Worm (Caenorhabditis elegans) whole organism, early embryonic: ENCODE data around the gene rps-5.

Experiments used
- B0310.2 ChIP-seq: sonication (generic microtip); optimal IDR thresholded peaks from 2 replicates; lab custom pipeline; 2016; ENCODE audit warnings: mild to moderate bottlenecking, missing genetic modification characterization, missing compliant biosample characterization
- F13C5.2 ChIP-seq: sonication (generic microtip); optimal IDR thresholded peaks from 2 replicates; lab custom pipeline; 2017; ENCODE audit warnings: mild to moderate bottlenecking, missing genetic modification characterization, inconsistent platforms, missing compliant biosample characterization
- aly-1 ChIP-seq: sonication (generic microtip); optimal IDR thresholded peaks from 2 replicates; lab custom pipeline; 2016; ENCODE audit warnings: missing genetic modification characterization, missing compliant biosample characterization
- ama-1 ChIP-seq: fragments of 150-350 bp; optimal IDR thresholded peaks from 2 replicates; lab custom pipeline; 2014
- ceh-13 ChIP-seq: fragments of 200-800 bp; sonication (Bioruptor generic); optimal IDR thresholded peaks from 2 replicates; lab custom pipeline; 2018; ENCODE audit warnings: mild to moderate bottlenecking, missing genetic modification characterization, missing compliant biosample characterization
- ceh-36 ChIP-seq: sonication (generic microtip); optimal IDR thresholded peaks from 2 replicates; lab custom pipeline; 2016; ENCODE audit warnings: missing genetic modification characterization, inconsistent platforms, missing compliant biosample characterization
- ets-7 ChIP-seq: sonication (generic microtip); optimal IDR thresholded peaks from 2 replicates; lab custom pipeline; 2016; ENCODE audit warnings: missing genotype, missing genetic modification characterization, missing compliant biosample characterization
- flt-1 ChIP-seq: fragments of 200-800 bp; sonication (Bioruptor generic); IDR thresholded peaks from 2 replicates; pipeline ENCODE4 v1.3.6; 2022; ENCODE audit warnings: missing genetic modification characterization, missing compliant biosample characterization
- hmbx-1 ChIP-seq: sonication (generic microtip); optimal IDR thresholded peaks from 2 replicates; lab custom pipeline; 2016; ENCODE audit warnings: mild to moderate bottlenecking, missing genetic modification characterization, missing compliant biosample characterization
- hmg-4 ChIP-seq: fragments of 200-800 bp; sonication (Bioruptor generic); optimal IDR thresholded peaks from 2 replicates; lab custom pipeline; 2018; ENCODE audit warnings: mild to moderate bottlenecking, missing genetic modification characterization, missing compliant biosample characterization
- hnd-1 ChIP-seq: sonication (generic microtip); optimal IDR thresholded peaks from 2 replicates; lab custom pipeline; 2016; ENCODE audit warnings: missing genetic modification characterization, missing compliant biosample characterization
- pes-1 ChIP-seq: fragments of 200-800 bp; sonication (Bioruptor generic); IDR thresholded peaks from 2 replicates; pipeline ENCODE4 v1.3.6; 2022; ENCODE audit warnings: missing genetic modification reagents, missing genetic modification characterization, missing compliant biosample characterization
- scrt-1 ChIP-seq: fragments of 200-800 bp; sonication (Bioruptor generic); IDR thresholded peaks from 2 replicates; pipeline ENCODE4 v1.3.6; 2022; ENCODE audit warnings: missing genetic modification characterization, missing compliant biosample characterization
- sea-1 ChIP-seq: fragments of 200-800 bp; sonication (Bioruptor generic); conservative IDR thresholded peaks from 2 replicates; pipeline ENCODE4 v1.3.6; 2022; ENCODE audit warnings: missing genetic modification characterization, missing compliant biosample characterization
- tbx-11 ChIP-seq: fragments of 200-800 bp; sonication (Bioruptor generic); IDR thresholded peaks from 2 replicates; pipeline ENCODE4 v1.3.6; 2022; ENCODE audit warnings: missing genetic modification characterization, missing compliant biosample characterization
- tbx-37 ChIP-seq: fragments of 200-800 bp; sonication (Bioruptor generic); conservative IDR thresholded peaks from 2 replicates; pipeline ENCODE4 v1.3.6; 2022; ENCODE audit warnings: missing genetic modification reagents, missing genetic modification characterization, missing compliant biosample characterization
- tra-4 ChIP-seq: sonication (generic microtip); optimal IDR thresholded peaks from 2 replicates; lab custom pipeline; 2017; ENCODE audit warnings: missing genetic modification characterization, missing compliant biosample characterization

Gene rps-5

ce11 chrIV:11094974-11095373 is 15.9 kb downstream of the rps-5 start, which contains the start of gene M7.8:
Gene M7.8, minus strand, starts transcription at chrIV:11095085.
- TF ChIP-seq B0310.2 (no peak), ama-1 (lab: Kevin White, UChicago) (no peak), ets-7 (tag; lab: Kevin White, UChicago) (no peak), ceh-13 (GFP tag; lab: Kevin White, UChicago) (no peak), tbx-11 (GFP tag; lab: Robert Waterston, UW) (no peak), aly-1 (tag; lab: Kevin White, UChicago) (no peak), pes-1 (GFP tag; lab: Robert Waterston, UW) (no peak), hnd-1 (tag; lab: Kevin White, UChicago) (no peak), sea-1 (GFP tag; lab: Robert Waterston, UW) (no peak), scrt-1 (GFP tag; lab: Robert Waterston, UW) (no peak), tra-4 (tag; lab: Kevin White, UChicago) (no peak), tbx-37 (GFP tag; lab: Robert Waterston, UW) (no peak), ceh-36 (tag; lab: Kevin White, UChicago) (no peak)

ce11 chrIV:11094052-11094451 is 16.8 kb downstream of the rps-5 start:
- no peak for TF ChIP-seq pes-1 (GFP tag; lab: Robert Waterston, UW)
- TF ChIP-seq aly-1 (tag; lab: Kevin White, UChicago): no peak
- TF ChIP-seq hnd-1 (tag; lab: Kevin White, UChicago): no peak

ce11 chrIV:11092502-11093080 is 18.3 kb downstream of the rps-5 start, which contains the start of gene bcc-1:
Gene bcc-1, minus strand, starts transcription at chrIV:11092552.
- TF ChIP-seq hnd-1 (tag; lab: Kevin White, UChicago) (no peak), tbx-37 (GFP tag; lab: Robert Waterston, UW) (no peak), hmg-4 (GFP tag; lab: Kevin White, UChicago) (no peak), aly-1 (tag; lab: Kevin White, UChicago) (no peak), sea-1 (GFP tag; lab: Robert Waterston, UW) (no peak), ets-7 (tag; lab: Kevin White, UChicago) (no peak), F13C5.2 (no peak), tra-4 (tag; lab: Kevin White, UChicago) (no peak), flt-1 (GFP tag; lab: Robert Waterston, UW) (no peak), pes-1 (GFP tag; lab: Robert Waterston, UW) (no peak)

- TF ChIP-seq ceh-13 (GFP tag; lab: Kevin White, UChicago) (no peak), tra-4 (tag; lab: Kevin White, UChicago) (no peak), aly-1 (tag; lab: Kevin White, UChicago) (no peak), hmg-4 (GFP tag; lab: Kevin White, UChicago) (no peak), flt-1 (GFP tag; lab: Robert Waterston, UW) (no peak), hnd-1 (tag; lab: Kevin White, UChicago) (no peak), sea-1 (GFP tag; lab: Robert Waterston, UW) (no peak), B0310.2 (no peak), hmbx-1 (tag; lab: Kevin White, UChicago) (no peak), tbx-11 (GFP tag; lab: Robert Waterston, UW) (no peak), ets-7 (tag; lab: Kevin White, UChicago) (no peak), F13C5.2 (no peak), pes-1 (GFP tag; lab: Robert Waterston, UW) (no peak), ceh-36 (tag; lab: Kevin White, UChicago) (no peak)
Observed at ce11 chrIV:11089527-11089926, 21.3 kb downstream of the rps-5 start, which contains the start of gene M7.7. Gene M7.7, plus strand, starts transcription at chrIV:11089827.

- no peak for TF ChIP-seq flt-1 (GFP tag; lab: Robert Waterston, UW)
- no peak for TF ChIP-seq ceh-36 (tag; lab: Kevin White, UChicago)
- no peak for TF ChIP-seq scrt-1 (GFP tag; lab: Robert Waterston, UW)
- TF ChIP-seq aly-1 (tag; lab: Kevin White, UChicago): no peak
- no peak for TF ChIP-seq hnd-1 (tag; lab: Kevin White, UChicago)
- TF ChIP-seq ets-7 (tag; lab: Kevin White, UChicago): no peak
- no peak for TF ChIP-seq tbx-37 (GFP tag; lab: Robert Waterston, UW)
- no peak for TF ChIP-seq sea-1 (GFP tag; lab: Robert Waterston, UW)
- TF ChIP-seq ceh-13 (GFP tag; lab: Kevin White, UChicago): no peak
- no peak for TF ChIP-seq F13C5.2
- TF ChIP-seq B0310.2: no peak
- TF ChIP-seq hmbx-1 (tag; lab: Kevin White, UChicago): no peak
- TF ChIP-seq tbx-11 (GFP tag; lab: Robert Waterston, UW): no peak
- TF ChIP-seq hmg-4 (GFP tag; lab: Kevin White, UChicago): no peak
- TF ChIP-seq pes-1 (GFP tag; lab: Robert Waterston, UW): no peak
- TF ChIP-seq tra-4 (tag; lab: Kevin White, UChicago): no peak
Observed at ce11 chrIV:11083609-11084008, 27.2 kb downstream of the rps-5 start, which contains the start of gene klc-1. Gene klc-1, plus strand, starts transcription at chrIV:11083735.

ce11 chrIV:11082789-11083235 is 28.0 kb downstream of the rps-5 start:
- peak; percentile 51 for TF ChIP-seq hmg-4 (GFP tag; lab: Kevin White, UChicago)
- TF ChIP-seq sea-1 (GFP tag; lab: Robert Waterston, UW): no peak
- peak; percentile 80 for TF ChIP-seq F13C5.2
- TF ChIP-seq ceh-13 (GFP tag; lab: Kevin White, UChicago): no peak
- TF ChIP-seq tbx-37 (GFP tag; lab: Robert Waterston, UW): 0 out of 2 replicates have a peak, but pooled peaks have one; percentile 9

ce11 chrIV:11082153-11082552 is 28.7 kb downstream of the rps-5 start, which contains the start of gene let-70:
Gene let-70, minus strand, starts transcription at chrIV:11082253.
- TF ChIP-seq B0310.2: no peak
- TF ChIP-seq flt-1 (GFP tag; lab: Robert Waterston, UW): no peak
- no peak for TF ChIP-seq tbx-37 (GFP tag; lab: Robert Waterston, UW)
